Fruit fly (Drosophila melanogaster): Measurements from ENCODE around the gene CG42374.
A peak's percentile ranks its signal among the peaks of the same experiment; 100 is the strongest.

Gene CG42374

DNA sequence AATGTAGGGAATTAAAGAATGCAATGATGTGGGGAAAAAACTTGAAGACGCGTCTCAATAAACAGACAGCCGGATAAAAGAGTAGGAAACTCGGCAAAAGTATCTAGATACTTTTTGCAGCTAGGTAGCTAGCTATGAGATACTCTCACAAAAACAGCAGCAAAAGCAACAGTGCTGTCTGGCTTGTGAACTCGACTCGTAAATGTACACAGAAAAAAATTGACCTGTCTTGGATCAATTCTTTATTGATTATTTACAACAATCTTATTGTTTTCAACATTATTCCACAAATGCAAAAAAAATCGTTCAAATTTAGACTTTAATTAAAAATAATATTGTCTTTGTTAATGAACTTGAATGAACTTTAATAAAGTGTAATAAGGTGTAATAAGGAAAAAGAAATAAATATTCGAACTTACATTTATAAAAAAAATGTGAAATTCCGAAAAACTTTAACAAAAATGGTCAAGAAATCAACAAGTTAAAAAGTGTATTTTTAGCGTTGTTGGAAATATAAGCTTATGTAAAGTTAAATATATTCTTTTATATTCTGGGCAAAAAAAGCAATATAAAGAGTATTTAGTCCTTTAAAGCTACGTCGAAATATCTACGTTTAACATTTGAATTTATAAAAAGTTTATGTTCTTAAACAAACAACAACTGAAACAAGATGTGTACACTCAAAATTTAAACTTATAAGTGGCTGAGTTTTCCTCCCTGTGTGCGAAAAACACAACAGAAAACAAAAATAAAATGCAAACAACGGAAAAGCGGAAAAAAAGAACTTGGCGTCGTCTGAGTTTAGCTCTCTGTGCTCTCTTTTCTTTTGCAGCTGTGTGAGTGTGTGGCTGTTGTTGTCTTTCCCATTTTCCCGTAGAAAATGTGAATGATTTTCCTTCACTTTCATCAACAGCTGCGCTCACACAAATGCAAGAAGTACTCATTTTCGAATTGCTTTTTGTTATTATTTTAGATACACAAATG lies 29.5 kb upstream of the CG42374 start (continued):
- TF ChIP-seq net (GFP tag; optimal IDR thresholded peaks at IDR 0.05) (peak; percentile 47), spab (GFP tag; optimal IDR thresholded peaks at IDR 0.05) (no peak), CG10631 (GFP tag; optimal IDR thresholded peaks at IDR 0.05) (peak; percentile 27), fd59A (GFP tag; optimal IDR thresholded peaks at IDR 0.05) (no peak), Lpt (GFP tag; optimal IDR thresholded peaks at IDR 0.05) (peak; percentile 60), CG9139 (GFP tag; optimal IDR thresholded peaks at IDR 0.05) (no peak), dac (GFP tag; optimal IDR thresholded peaks at IDR 0.05) (peak; percentile 54), Sox15 (GFP tag; optimal IDR thresholded peaks at IDR 0.05) (no peak), CG4318 (GFP tag; optimal IDR thresholded peaks at IDR 0.05) (peak; percentile 38), fkh (GFP tag; optimal IDR thresholded peaks at IDR 0.05) (no peak)

DNA sequence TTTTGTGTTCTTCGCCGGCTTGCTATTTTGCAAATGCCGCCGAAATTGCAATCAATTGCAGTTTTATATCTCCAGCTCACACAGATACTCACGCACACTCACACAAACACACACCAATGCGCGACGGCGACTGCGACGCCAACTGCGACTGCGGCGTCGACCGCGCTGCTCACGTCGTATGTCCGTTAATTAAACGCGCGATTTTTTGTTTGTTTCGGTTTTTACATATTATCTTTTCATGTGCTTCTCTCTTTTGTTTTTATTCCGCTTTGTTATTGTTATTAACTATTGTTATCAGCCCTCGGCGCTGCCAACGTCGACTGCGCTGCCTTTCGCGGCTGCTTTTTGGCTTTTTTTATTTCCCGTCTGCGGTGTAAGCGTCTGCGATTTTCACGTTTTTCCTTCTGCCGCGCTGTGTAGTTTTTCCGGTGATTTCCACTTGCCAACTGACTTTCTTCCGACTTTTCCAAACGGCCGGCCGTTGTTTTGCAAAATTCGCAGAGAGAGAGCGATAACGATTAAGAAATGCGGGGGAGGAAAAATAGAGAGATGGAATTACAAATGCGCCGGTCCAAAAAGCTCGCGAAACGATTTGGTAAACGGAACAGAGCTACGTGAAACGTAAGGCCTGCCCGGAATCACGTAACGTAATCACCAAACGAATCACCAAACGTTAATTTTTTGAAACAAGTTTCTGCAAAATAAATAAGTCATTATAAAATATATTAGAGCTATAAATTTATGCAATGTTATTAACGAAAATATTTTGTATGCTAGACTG lies 28.5 kb upstream of the CG42374 start, which contains the start of gene fz2:
Gene fz2, minus strand, starts transcription at position 452 of the 781 bp plus-strand sequence.
- TF ChIP-seq eg (GFP tag; IDR thresholded peaks at IDR 0.05) = 0 out of 3 replicates have a peak, but pooled peaks have one; percentile 8
- no peak for TF ChIP-seq svp (GFP tag)
- TF ChIP-seq Eip78C (GFP tag) = peak; percentile 7
- TF ChIP-seq fd85E (GFP tag; optimal IDR thresholded peaks at IDR 0.05) = no peak
- peak; percentile 25; the same call in 1 of the 3 replicates for TF ChIP-seq CG8119 (GFP tag; IDR thresholded peaks at IDR 0.05)
- TF ChIP-seq CG6163 (GFP tag; IDR thresholded peaks at IDR 0.05) = 0 out of 3 replicates have a peak, but pooled peaks have one; percentile 15
- no peak for TF ChIP-seq salr (GFP tag; optimal IDR thresholded peaks at IDR 0.05)

DNA sequence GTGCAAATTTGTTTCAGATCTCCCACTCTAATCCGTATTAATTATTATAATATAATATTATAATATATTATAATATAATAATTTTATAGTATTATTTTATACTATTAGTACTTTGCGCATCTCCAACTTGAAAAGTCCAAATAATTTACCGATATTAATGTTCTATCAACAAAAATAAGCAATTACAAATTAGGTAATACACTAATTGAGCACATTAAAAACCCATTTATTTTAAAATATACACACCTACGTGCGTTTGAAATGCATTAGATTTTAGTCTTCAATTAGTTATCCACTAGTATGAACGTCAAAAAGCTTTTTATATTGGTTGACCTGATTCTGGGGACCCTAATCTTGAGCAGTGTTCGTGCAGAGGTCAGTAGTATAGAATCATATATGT lies 27.5 kb upstream of the CG42374 start, which contains the start of gene CG33647:
Gene CG33647, plus strand, starts transcription at position 301 of the 400 bp plus-strand sequence.
- TF ChIP-seq OdsH (GFP tag; optimal IDR thresholded peaks at IDR 0.05) (no peak), dsx (GFP tag; optimal IDR thresholded peaks at IDR 0.05; ENCODE audit: poor library complexity, severe bottlenecking) (no peak), Sox14 (GFP tag; optimal IDR thresholded peaks at IDR 0.05) (no peak), svp (GFP tag) (no peak), CG6854 (GFP tag; optimal IDR thresholded peaks at IDR 0.05) (no peak), Eip78C (GFP tag) (no peak), CG32006 (GFP tag; optimal IDR thresholded peaks at IDR 0.05) (no peak), CG10631 (GFP tag; optimal IDR thresholded peaks at IDR 0.05) (no peak), CG31627 (GFP tag; optimal IDR thresholded peaks at IDR 0.05) (no peak), CG6276 (GFP tag; optimal IDR thresholded peaks at IDR 0.05) (no peak), achi (GFP tag; optimal IDR thresholded peaks at IDR 0.05) (no peak), CG11294 (GFP tag; IDR thresholded peaks at IDR 0.05) (no peak), Eip93F (GFP tag; optimal IDR thresholded peaks at IDR 0.05) (no peak), dac (GFP tag; optimal IDR thresholded peaks at IDR 0.05) (no peak), CG9139 (GFP tag; optimal IDR thresholded peaks at IDR 0.05) (no peak), pdm3 (GFP tag; optimal IDR thresholded peaks at IDR 0.05) (no peak), fkh (GFP tag; optimal IDR thresholded peaks at IDR 0.05) (no peak), CG6808 (GFP tag; optimal IDR thresholded peaks at IDR 0.05) (no peak)

DNA sequence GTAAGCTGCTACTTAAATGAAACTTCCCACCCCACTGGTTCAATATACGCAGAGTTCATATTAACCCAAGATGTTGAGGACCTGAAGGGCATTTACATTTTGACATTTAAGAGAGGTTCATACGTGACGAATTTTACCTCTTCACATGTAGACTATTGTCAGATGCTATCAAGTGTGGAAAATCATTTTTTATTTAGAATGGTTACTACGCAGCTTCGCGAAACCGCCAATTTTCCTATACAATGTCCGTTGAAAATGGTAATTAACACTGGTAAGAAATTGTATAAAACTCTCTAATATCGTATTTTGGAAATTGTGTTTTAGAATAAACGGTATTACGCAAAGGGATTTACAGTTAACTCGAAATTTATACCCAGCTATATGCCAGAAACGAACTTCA lies 27.0 kb upstream of the CG42374 start:
- no peak for TF ChIP-seq CG1621 (tag; optimal IDR thresholded peaks at IDR 0.05)
- TF ChIP-seq CG9139 (GFP tag; optimal IDR thresholded peaks at IDR 0.05) = no peak
- no peak for TF ChIP-seq CG6808 (GFP tag; optimal IDR thresholded peaks at IDR 0.05)
- TF ChIP-seq eg (GFP tag; IDR thresholded peaks at IDR 0.05) = no peak
- TF ChIP-seq salr (GFP tag; optimal IDR thresholded peaks at IDR 0.05) = no peak
- no peak for TF ChIP-seq fd59A (GFP tag; optimal IDR thresholded peaks at IDR 0.05)
- TF ChIP-seq CG11902 (GFP tag; optimal IDR thresholded peaks at IDR 0.05) = no peak

Measured in whole organism, prepupa.